Fruit fly (Drosophila melanogaster): ENCODE data around the gene CG14195.

The CG14195 gene

dm6 chrX:19241790-19242373 lies 30.0 kb upstream of the CG14195 start, which contains the start of gene CG14196:
Gene CG14196, minus strand, starts transcription at chrX:19241840.
- TF ChIP-seq Abd-B (GFP tag; optimal IDR thresholded peaks at IDR 0.05), result no peak
- peak in 1 of 2 experiments; percentile 1 for TF ChIP-seq foxo (GFP tag; optimal IDR thresholded peaks at IDR 0.05)
- TF ChIP-seq Rel (GFP tag; optimal IDR thresholded peaks at IDR 0.05), result no peak
- no peak for TF ChIP-seq Rel (tag; optimal IDR thresholded peaks at IDR 0.05)

dm6 chrX:19240230-19240839 lies 28.5 kb upstream of the CG14195 start:
- no peak for TF ChIP-seq Jra (GFP tag; optimal IDR thresholded peaks at IDR 0.05)
- no peak for TF ChIP-seq HLH106 (tag; optimal IDR thresholded peaks at IDR 0.05)
- TF ChIP-seq br (GFP tag; optimal IDR thresholded peaks at IDR 0.05), result no peak
- TF ChIP-seq ey (GFP tag; optimal IDR thresholded peaks at IDR 0.05), result no peak
- no peak for TF ChIP-seq Hr78 (GFP tag; optimal IDR thresholded peaks at IDR 0.05)
- no peak for TF ChIP-seq Hr83 (GFP tag; optimal IDR thresholded peaks at IDR 0.05; ENCODE audit: poor library complexity, severe bottlenecking)
- TF ChIP-seq pan (optimal IDR thresholded peaks at IDR 0.05), result no peak
- TF ChIP-seq Hnf4 (GFP tag; optimal IDR thresholded peaks at IDR 0.05), result no peak
- TF ChIP-seq Rel (GFP tag; optimal IDR thresholded peaks at IDR 0.05), result no peak
- TF ChIP-seq Rel (tag; optimal IDR thresholded peaks at IDR 0.05), result no peak
- TF ChIP-seq fru (GFP tag; optimal IDR thresholded peaks at IDR 0.05), result no peak
- no peak for TF ChIP-seq Mio (GFP tag; optimal IDR thresholded peaks at IDR 0.05)
- TF ChIP-seq h (GFP tag; optimal IDR thresholded peaks at IDR 0.05), result no peak
- TF ChIP-seq psq (GFP tag; optimal IDR thresholded peaks at IDR 0.05), result no peak
- no peak for TF ChIP-seq Sp1 (GFP tag; optimal IDR thresholded peaks at IDR 0.05)
- no peak for TF ChIP-seq Myc (optimal IDR thresholded peaks at IDR 0.05)
- no peak for TF ChIP-seq Dfd (GFP tag; optimal IDR thresholded peaks at IDR 0.05)
- no peak for TF ChIP-seq dsf (GFP tag; optimal IDR thresholded peaks at IDR 0.05; ENCODE audit: borderline replicate concordance)
- no peak for TF ChIP-seq woc (GFP tag; optimal IDR thresholded peaks at IDR 0.05)
- no peak for TF ChIP-seq GATAd (GFP tag; optimal IDR thresholded peaks at IDR 0.05)

- TF ChIP-seq rgr (GFP tag; optimal IDR thresholded peaks at IDR 0.05) (no peak), CG9705 (GFP tag; optimal IDR thresholded peaks at IDR 0.05) (no peak), CrebA (GFP tag; optimal IDR thresholded peaks at IDR 0.05; ENCODE audit: borderline replicate concordance) (no peak), usp (GFP tag; optimal IDR thresholded peaks at IDR 0.05) (no peak)
Observed at dm6 chrX:19239365-19239764, 27.5 kb upstream of the CG14195 start.

dm6 chrX:19238613-19239012 lies 26.7 kb upstream of the CG14195 start:
- TF ChIP-seq foxo (GFP tag; optimal IDR thresholded peaks at IDR 0.05), result no peak
- no peak for TF ChIP-seq Dif (GFP tag; optimal IDR thresholded peaks at IDR 0.05; ENCODE audit: partially characterized antibody)
- no peak for TF ChIP-seq Myc (optimal IDR thresholded peaks at IDR 0.05)
- no peak for TF ChIP-seq Vsx2 (GFP tag; optimal IDR thresholded peaks at IDR 0.05; ENCODE audit: partially characterized antibody)
- TF ChIP-seq CG9705 (GFP tag; optimal IDR thresholded peaks at IDR 0.05), result no peak
- no peak for TF ChIP-seq Hr78 (GFP tag; optimal IDR thresholded peaks at IDR 0.05)
- no peak for TF ChIP-seq GATAd (GFP tag; optimal IDR thresholded peaks at IDR 0.05)
- no peak for TF ChIP-seq Hr83 (GFP tag; optimal IDR thresholded peaks at IDR 0.05; ENCODE audit: poor library complexity, severe bottlenecking)
- TF ChIP-seq CG32264 (GFP tag; optimal IDR thresholded peaks at IDR 0.05), result no peak
- TF ChIP-seq rgr (GFP tag; optimal IDR thresholded peaks at IDR 0.05), result no peak
- no peak for TF ChIP-seq usp (GFP tag; optimal IDR thresholded peaks at IDR 0.05)
- no peak for TF ChIP-seq Rel (GFP tag; optimal IDR thresholded peaks at IDR 0.05)
- TF ChIP-seq Rel (tag; optimal IDR thresholded peaks at IDR 0.05), result no peak
- TF ChIP-seq dl (GFP tag; optimal IDR thresholded peaks at IDR 0.05; ENCODE audit: insufficient read depth in 1 of 2, partially characterized antibody in 2 of 2), result no peak
- no peak for TF ChIP-seq ey (GFP tag; optimal IDR thresholded peaks at IDR 0.05)
- TF ChIP-seq lola (GFP tag; optimal IDR thresholded peaks at IDR 0.05), result no peak
- no peak for TF ChIP-seq Jra (GFP tag; optimal IDR thresholded peaks at IDR 0.05)
- TF ChIP-seq dmrt93B (GFP tag; optimal IDR thresholded peaks at IDR 0.05), result no peak

Data from whole organism, wandering third instar larva.